Worm (Caenorhabditis elegans) whole organism, L3 larva: ENCODE measurements around the gene K09E3.7.

Source experiments
- R02D3.7 ChIP-seq: fragments of 150-350 bp; optimal IDR thresholded peaks from 2 replicates; lab custom pipeline; 2014; ENCODE audit warnings: missing biosample characterization, missing genetic modification characterization
- ZK546.5 ChIP-seq: sonication (generic microtip); optimal IDR thresholded peaks from 2 replicates; lab custom pipeline; 2017; ENCODE audit warnings: missing biosample characterization, missing genetic modification characterization
- aly-2 ChIP-seq: fragments of 150-350 bp; optimal IDR thresholded peaks from 2 replicates; lab custom pipeline; 2014; ENCODE audit warnings: missing biosample characterization, missing genetic modification characterization
- ama-1 ChIP-seq: fragments of 150-350 bp; optimal IDR thresholded peaks from 2 replicates; lab custom pipeline; 2018
- ceh-16 ChIP-seq: sonication (generic microtip); optimal IDR thresholded peaks from 2 replicates; lab custom pipeline; 2017; ENCODE audit warnings: missing biosample characterization, missing genetic modification characterization
- ceh-28 ChIP-seq: fragments of 150-350 bp; optimal IDR thresholded peaks from 2 replicates; lab custom pipeline; 2014; ENCODE audit warnings: missing biosample characterization, missing genetic modification reagents, missing genetic modification characterization
- ceh-82 ChIP-seq: fragments of 150-350 bp; optimal IDR thresholded peaks from 2 replicates; lab custom pipeline; 2014; ENCODE audit warnings: missing biosample characterization, missing genetic modification characterization
- ceh-9 ChIP-seq: sonication (generic microtip); optimal IDR thresholded peaks from 2 replicates; lab custom pipeline; 2018; ENCODE audit warnings: missing biosample characterization, missing genetic modification characterization
- daf-12 ChIP-seq: fragments of 150-350 bp; optimal IDR thresholded peaks from 2 replicates; lab custom pipeline; 2014; ENCODE audit warnings: missing biosample characterization, missing genetic modification reagents, missing genetic modification characterization
- egl-27 ChIP-seq: sonication (generic microtip); optimal IDR thresholded peaks from 4 replicates; lab custom pipeline; 2017; ENCODE audit warnings: missing biosample characterization, missing genetic modification reagents, missing genetic modification characterization
- egl-5 ChIP-seq: fragments of 150-350 bp; optimal IDR thresholded peaks from 2 replicates; lab custom pipeline; 2017; ENCODE audit warnings: missing biosample characterization, missing genetic modification reagents, missing genetic modification characterization, inconsistent platforms
- elt-1 ChIP-seq: fragments of 150-350 bp; optimal IDR thresholded peaks from 2 replicates; lab custom pipeline; 2014; ENCODE audit warnings: missing biosample characterization, missing genetic modification characterization
- elt-2 ChIP-seq: sonication (generic microtip); optimal IDR thresholded peaks from 2 replicates; lab custom pipeline; 2016; ENCODE audit warnings: missing genetic modification reagents, mild to moderate bottlenecking, missing genetic modification characterization, missing compliant biosample characterization
- eor-1 ChIP-seq, 2 experiments: fragments of 150-350 bp; optimal IDR thresholded peaks; 2 replicates each; lab custom pipeline; 2014 to 2018; ENCODE audit warnings: missing biosample characterization in 2 of 2, missing genetic modification characterization in 2 of 2
- fkh-2 ChIP-seq: fragments of 150-350 bp; optimal IDR thresholded peaks from 2 replicates; lab custom pipeline; 2014; ENCODE audit warnings: missing biosample characterization, missing genetic modification reagents, missing genetic modification characterization
- fos-1 ChIP-seq: fragments of 150-350 bp; optimal IDR thresholded peaks from 2 replicates; lab custom pipeline; 2014; ENCODE audit warnings: missing biosample characterization, missing genetic modification characterization
- hmg-11 ChIP-seq: sonication (generic microtip); optimal IDR thresholded peaks from 2 replicates; lab custom pipeline; 2016; ENCODE audit warnings: missing genetic modification characterization, missing compliant biosample characterization
- jun-1 ChIP-seq: fragments of 150-350 bp; optimal IDR thresholded peaks from 2 replicates; lab custom pipeline; 2014; ENCODE audit warnings: missing biosample characterization, missing genetic modification reagents, missing genetic modification characterization
- lin-15B ChIP-seq: fragments of 150-350 bp; optimal IDR thresholded peaks from 2 replicates; lab custom pipeline; 2014; ENCODE audit warnings: missing biosample characterization, missing genetic modification characterization
- lin-39 ChIP-seq: fragments of 150-350 bp; optimal IDR thresholded peaks from 2 replicates; lab custom pipeline; 2018; ENCODE audit warnings: missing biosample characterization, missing genetic modification reagents, missing genetic modification characterization
- lsy-12 ChIP-seq: sonication (generic microtip); optimal IDR thresholded peaks from 2 replicates; lab custom pipeline; 2016; ENCODE audit warnings: mild to moderate bottlenecking, missing genetic modification characterization, missing compliant biosample characterization
- mdl-1 ChIP-seq: fragments of 150-350 bp; optimal IDR thresholded peaks from 2 replicates; lab custom pipeline; 2014; ENCODE audit warnings: missing biosample characterization, missing genetic modification characterization
- nfya-1 ChIP-seq: sonication (generic microtip); optimal IDR thresholded peaks from 2 replicates; lab custom pipeline; 2017; ENCODE audit warnings: missing genetic modification characterization, mild to moderate bottlenecking, missing compliant biosample characterization, antibody characterized with exemption, moderate library complexity; ENCODE audit not compliant: insufficient read depth
- nhr-12 ChIP-seq: fragments of 150-350 bp; optimal IDR thresholded peaks from 2 replicates; lab custom pipeline; 2014; ENCODE audit warnings: missing biosample characterization, missing genetic modification characterization
- nhr-23 ChIP-seq: fragments of 150-350 bp; optimal IDR thresholded peaks from 2 replicates; lab custom pipeline; 2014; ENCODE audit warnings: missing biosample characterization, missing genetic modification reagents, missing genetic modification characterization
- nhr-25 ChIP-seq: sonication (generic microtip); optimal IDR thresholded peaks from 2 replicates; lab custom pipeline; 2017; ENCODE audit warnings: missing biosample characterization, missing genetic modification characterization
- nhr-28 ChIP-seq: fragments of 150-350 bp; optimal IDR thresholded peaks from 2 replicates; lab custom pipeline; 2014; ENCODE audit warnings: missing biosample characterization, missing genetic modification characterization
- nhr-43 ChIP-seq: sonication (generic microtip); optimal IDR thresholded peaks from 2 replicates; lab custom pipeline; 2016; ENCODE audit warnings: mild to moderate bottlenecking, missing genetic modification characterization, missing compliant biosample characterization; ENCODE audit not compliant: poor library complexity, severe bottlenecking
- nhr-67 ChIP-seq: fragments of 150-350 bp; optimal IDR thresholded peaks from 2 replicates; lab custom pipeline; 2014; ENCODE audit warnings: missing biosample characterization, missing genetic modification characterization
- nhr-77 ChIP-seq: fragments of 150-350 bp; optimal IDR thresholded peaks from 2 replicates; lab custom pipeline; 2014; ENCODE audit warnings: missing biosample characterization, missing genetic modification characterization
- pha-4 ChIP-seq: fragments of 150-350 bp; optimal IDR thresholded peaks from 2 replicates; lab custom pipeline; 2014; ENCODE audit warnings: missing biosample characterization, missing genetic modification reagents, missing genetic modification characterization
- pqm-1 ChIP-seq: fragments of 150-350 bp; optimal IDR thresholded peaks from 2 replicates; lab custom pipeline; 2017; ENCODE audit warnings: missing biosample characterization, missing genetic modification characterization, inconsistent platforms
- sea-2 ChIP-seq: fragments of 150-350 bp; sonication (generic microtip); optimal IDR thresholded peaks from 4 replicates; lab custom pipeline; 2014; ENCODE audit warnings: missing biosample characterization, missing genetic modification reagents, missing genetic modification characterization
- skn-1 ChIP-seq: fragments of 150-350 bp; optimal IDR thresholded peaks from 2 replicates; lab custom pipeline; 2014; ENCODE audit warnings: missing biosample characterization, missing genetic modification characterization
- snpc-4 ChIP-seq: fragments of 150-350 bp; optimal IDR thresholded peaks from 2 replicates; lab custom pipeline; 2014; ENCODE audit warnings: missing biosample characterization, missing genetic modification characterization
- tbx-2 ChIP-seq: sonication (generic microtip); optimal IDR thresholded peaks from 2 replicates; lab custom pipeline; 2016; ENCODE audit warnings: mild to moderate bottlenecking, missing genetic modification characterization, missing compliant biosample characterization
- unc-39 ChIP-seq: sonication (generic microtip); optimal IDR thresholded peaks from 4 replicates; lab custom pipeline; 2017; ENCODE audit warnings: missing biosample characterization, missing genetic modification characterization
- unc-62 ChIP-seq: fragments of 150-350 bp; sonication (generic microtip); optimal IDR thresholded peaks from 4 replicates; lab custom pipeline; 2014; ENCODE audit warnings: missing biosample characterization, missing genetic modification reagents, missing genetic modification characterization
- zag-1 ChIP-seq: fragments of 150-350 bp; optimal IDR thresholded peaks from 2 replicates; lab custom pipeline; 2014; ENCODE audit warnings: missing biosample characterization, missing genetic modification characterization
- ztf-11 ChIP-seq: fragments of 150-350 bp; optimal IDR thresholded peaks from 2 replicates; lab custom pipeline; 2014; ENCODE audit warnings: missing biosample characterization, missing genetic modification characterization
- ztf-4 ChIP-seq: fragments of 150-350 bp; optimal IDR thresholded peaks from 2 replicates; lab custom pipeline; 2014; ENCODE audit warnings: missing biosample characterization, missing genetic modification characterization

K09E3.7 gene

DNA sequence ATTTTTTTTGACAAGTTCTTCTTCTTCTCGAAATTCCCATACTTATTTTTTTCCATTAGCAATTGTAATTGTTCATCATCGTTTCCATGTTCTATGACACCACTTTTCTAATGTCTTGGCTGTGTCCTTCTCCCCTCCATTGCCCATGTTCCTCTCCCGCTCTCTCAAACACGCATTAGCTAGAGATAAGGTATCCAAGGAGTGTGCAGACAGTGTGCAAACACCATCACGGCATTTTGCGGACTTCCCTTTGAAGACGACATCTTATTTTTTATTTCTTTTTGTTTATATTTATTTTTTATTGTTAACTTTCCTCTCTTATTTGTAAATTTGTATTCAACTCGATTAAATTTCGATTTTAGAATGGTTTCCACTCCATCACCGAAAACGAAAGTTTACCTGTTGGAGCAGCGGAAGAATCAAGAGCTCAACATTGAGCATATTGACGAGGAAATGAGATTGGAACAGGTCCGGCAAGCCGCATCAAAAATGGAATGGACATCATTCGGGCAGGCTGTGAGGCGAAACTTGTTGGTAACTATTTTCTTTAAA, 16.9 kb upstream of the K09E3.7 start, which contains the start of gene mdt-1.2:
Gene mdt-1.2 (plus strand): TSS at position 363 of the 552 bp plus-strand sequence.
- peak; percentile 65 for TF ChIP-seq snpc-4 (tag; lab: Kevin White, UChicago)
- TF ChIP-seq ceh-28 (tag; lab: Kevin White, UChicago): peak; percentile 6
- peak; percentile 58 for TF ChIP-seq pqm-1 (tag; lab: Kevin White, UChicago)
- no peak for TF ChIP-seq ZK546.5
- no peak for TF ChIP-seq nhr-67 (tag; lab: Kevin White, UChicago)
- TF ChIP-seq ceh-82 (tag; lab: Kevin White, UChicago): no peak
- TF ChIP-seq egl-5 (tag; lab: Kevin White, UChicago): peak; percentile 69
- no peak for TF ChIP-seq unc-39 (tag; lab: Kevin White, UChicago)
- TF ChIP-seq lin-39 (tag; lab: Kevin White, UChicago): peak; percentile 62
- TF ChIP-seq mdl-1 (tag; lab: Kevin White, UChicago): no peak
- peak; percentile 13 for TF ChIP-seq lsy-12 (tag; lab: Kevin White, UChicago)
- TF ChIP-seq nhr-23 (tag; lab: Kevin White, UChicago): peak; percentile 52
- TF ChIP-seq egl-27: peak; percentile 17
- TF ChIP-seq elt-2 (tag; lab: Kevin White, UChicago): peak; percentile 50
- no peak for TF ChIP-seq ztf-11
- TF ChIP-seq unc-62 (GFP tag; lab: Kevin White, UChicago): no peak
- peak; percentile 91 for TF ChIP-seq pha-4 (tag; lab: Kevin White, UChicago)
- TF ChIP-seq jun-1 (tag; lab: Kevin White, UChicago): no peak
- TF ChIP-seq zag-1 (tag; lab: Kevin White, UChicago): no peak
- TF ChIP-seq ceh-16 (tag; lab: Kevin White, UChicago): no peak
- peak; percentile 48 for TF ChIP-seq nhr-43 (tag; lab: Kevin White, UChicago)
- no peak for TF ChIP-seq eor-1 (tag; optimal IDR thresholded peaks at IDR 0.05; lab: Kevin White, UChicago)
- TF ChIP-seq nhr-25 (tag; lab: Kevin White, UChicago): peak; percentile 62
- peak; percentile 41 for TF ChIP-seq lin-15B (tag; lab: Kevin White, UChicago)
- TF ChIP-seq skn-1 (tag; lab: Kevin White, UChicago): no peak
- no peak for TF ChIP-seq R02D3.7 (tag; lab: Kevin White, UChicago)
- no peak for TF ChIP-seq aly-2 (tag; lab: Kevin White, UChicago)
- TF ChIP-seq nhr-12 (tag; lab: Kevin White, UChicago): no peak
- peak; percentile 24 for TF ChIP-seq elt-1 (tag; lab: Kevin White, UChicago)
- peak; percentile 54 for TF ChIP-seq tbx-2
- TF ChIP-seq nhr-77 (tag; lab: Kevin White, UChicago): no peak
- peak; percentile 84 for TF ChIP-seq hmg-11
- TF ChIP-seq fos-1 (tag; lab: Kevin White, UChicago): no peak
- TF ChIP-seq nhr-28: no peak
- peak; percentile 67 for TF ChIP-seq sea-2 (GFP tag; lab: Kevin White, UChicago)
- no peak for TF ChIP-seq daf-12
- TF ChIP-seq nfya-1 (tag; lab: Kevin White, UChicago): peak; percentile 84
- TF ChIP-seq fkh-2: no peak

- TF ChIP-seq ztf-4 (tag; lab: Kevin White, UChicago) (no peak), lin-15B (tag; lab: Kevin White, UChicago) (no peak), nfya-1 (tag; lab: Kevin White, UChicago) (peak; percentile 4), ceh-9 (tag; lab: Kevin White, UChicago) (no peak), lin-39 (tag; lab: Kevin White, UChicago) (peak; percentile 31), ceh-28 (tag; lab: Kevin White, UChicago) (no peak), ceh-82 (tag; lab: Kevin White, UChicago) (no peak), unc-39 (tag; lab: Kevin White, UChicago) (no peak), ama-1 (lab: Kevin White, UChicago) (no peak)
Measured at ce11 chrX:17149877-17150490, 15.7 kb upstream of the K09E3.7 start, which contains the start of gene T23C6.4. TSS of gene T23C6.4 (minus strand) at chrX:17149927.
